Fruit fly (Drosophila melanogaster): ENCODE measurements around the gene CG8010.
A peak's percentile ranks its signal among the peaks of the same experiment; 100 is the strongest.

DNA sequence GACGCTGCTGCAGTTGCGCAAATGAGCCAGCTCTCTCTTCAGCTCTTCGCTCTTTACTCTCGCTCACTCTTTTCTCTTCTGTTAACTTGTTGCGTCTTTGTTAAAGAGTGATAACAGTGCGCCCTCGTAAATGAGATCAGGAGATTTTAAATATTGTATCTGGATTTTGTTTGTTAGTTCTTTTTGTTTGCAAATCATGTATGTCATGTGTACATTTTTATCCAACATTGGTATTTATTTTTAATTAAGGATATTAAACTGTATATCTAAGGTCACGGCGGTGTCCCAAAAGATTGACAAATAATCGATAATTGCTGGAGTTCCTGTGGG lies 30.1 kb upstream of the CG8010 start:
- TF ChIP-seq Hr4 (GFP tag; optimal IDR thresholded peaks at IDR 0.05) (peak; percentile 64), CG11762 (GFP tag; optimal IDR thresholded peaks at IDR 0.05; ENCODE audit: insufficient read depth) (peak; percentile 39), CG8319 (GFP tag; optimal IDR thresholded peaks at IDR 0.05) (no peak), Sox102F (GFP tag; optimal IDR thresholded peaks at IDR 0.05) (peak; percentile 74), CG1621 (tag; optimal IDR thresholded peaks at IDR 0.05) (peak; percentile 27), CG4318 (GFP tag; optimal IDR thresholded peaks at IDR 0.05) (peak; percentile 16), CG16779 (tag; optimal IDR thresholded peaks at IDR 0.05) (no peak), salr (GFP tag; optimal IDR thresholded peaks at IDR 0.05) (no peak)

Measured in whole organism, prepupa.